Fruit fly (Drosophila melanogaster) S2 (cell line): ENCODE results near the gene clumsy.
A peak's percentile ranks its signal among the peaks of the same experiment; 100 is the strongest.

Experiments used
- CG8478 ChIP-seq: fragments of >200 bp; optimal IDR thresholded peaks from 2 replicates; lab custom pipeline; 2018
- CTCF ChIP-seq, 2 experiments: fragments of >200 bp; optimal IDR thresholded peaks; 2 replicates each; lab custom pipeline; 2018

The clumsy gene

dm6 chr2L:21236633-21237032, 30.3 kb downstream of the clumsy start, which contains the start of gene CG31626:
Gene CG31626 (minus strand): TSS chr2L:21236733.
- TF ChIP-seq CTCF (optimal IDR thresholded peaks at IDR 0.05; lab: Kevin White, UChicago) (no peak), CG8478 (lab: Kevin White, UChicago) (no peak)

dm6 chr2L:21237048-21237747, 30.9 kb downstream of the clumsy start, which contains the start of gene Hr39:
Gene Hr39 (plus strand): TSS chr2L:21237250.
- TF ChIP-seq CTCF (optimal IDR thresholded peaks at IDR 0.05; lab: Kevin White, UChicago) (peak; percentile 69 to 72), CG8478 (lab: Kevin White, UChicago) (no peak)

dm6 chr2L:21237748-21238459, 31.6 kb downstream of the clumsy start:
- TF ChIP-seq CG8478 (lab: Kevin White, UChicago) (no peak), CTCF (optimal IDR thresholded peaks at IDR 0.05; lab: Kevin White, UChicago) (peak; percentile 85 to 96)

DNA sequence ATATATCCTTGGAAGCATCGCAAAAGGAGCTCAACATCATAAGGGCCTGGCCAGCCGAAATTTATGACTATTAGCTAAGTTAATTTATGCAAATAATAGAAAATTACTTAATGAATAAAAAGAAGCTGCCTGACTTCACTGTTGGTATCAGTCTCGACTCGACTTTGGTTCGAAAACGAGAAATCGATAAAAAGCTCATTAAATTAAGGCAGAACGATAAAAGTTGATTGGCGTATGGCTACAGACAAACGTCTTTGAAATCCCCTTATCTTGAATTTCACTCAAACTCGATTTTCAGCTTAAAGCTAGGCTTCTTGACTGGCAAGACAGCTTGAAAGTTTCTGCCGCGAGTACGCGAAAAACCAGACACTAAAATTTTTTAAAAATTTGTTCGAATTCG, 36.1 kb downstream of the clumsy start:
- no peak for TF ChIP-seq CG8478 (lab: Kevin White, UChicago)

dm6 chr2L:21243964-21244466, 37.7 kb downstream of the clumsy start:
- no peak for TF ChIP-seq CTCF (optimal IDR thresholded peaks at IDR 0.05; lab: Kevin White, UChicago)
- no peak for TF ChIP-seq CG8478 (lab: Kevin White, UChicago)

DNA sequence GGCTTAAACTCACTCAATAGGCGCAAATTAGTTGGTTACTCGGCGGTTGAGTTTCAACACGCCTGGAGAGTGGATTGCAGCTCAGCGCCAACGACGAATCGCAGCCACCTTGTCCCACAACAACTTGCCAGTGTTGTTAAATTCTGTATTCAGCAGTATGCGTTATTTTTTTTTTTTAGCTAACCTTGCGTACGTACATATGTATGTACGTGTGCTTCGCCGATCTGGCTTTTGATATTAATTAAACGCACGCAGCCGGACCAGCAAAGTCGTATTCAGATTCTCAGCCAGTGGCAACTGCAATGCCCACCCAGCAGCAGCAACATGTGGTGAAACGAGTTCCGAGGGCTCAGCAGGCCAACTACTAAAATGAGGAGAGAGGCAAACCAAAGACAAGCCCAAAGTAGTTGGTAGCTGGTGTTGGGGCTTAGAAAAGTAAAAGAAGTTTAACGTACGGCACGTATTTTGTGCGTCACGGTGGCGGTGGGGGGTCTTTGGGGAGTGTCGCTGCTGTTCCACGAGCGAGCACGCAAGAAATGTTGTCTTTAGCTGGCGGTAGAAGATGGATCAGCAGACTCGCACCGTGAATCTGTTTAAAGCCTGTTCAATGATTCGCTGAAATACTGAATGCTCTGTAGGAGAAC, 38.9 kb downstream of the clumsy start:
- TF ChIP-seq CG8478 (lab: Kevin White, UChicago) (no peak), CTCF (optimal IDR thresholded peaks at IDR 0.05; lab: Kevin White, UChicago) (no peak)

dm6 chr2L:21246687-21247086, 40.4 kb downstream of the clumsy start:
- TF ChIP-seq CG8478 (lab: Kevin White, UChicago) (no peak), CTCF (optimal IDR thresholded peaks at IDR 0.05; lab: Kevin White, UChicago) (no peak)

- TF ChIP-seq CTCF (optimal IDR thresholded peaks at IDR 0.05; lab: Kevin White, UChicago) (no peak), CG8478 (lab: Kevin White, UChicago) (no peak)
Measured at dm6 chr2L:21247967-21248366, 41.7 kb downstream of the clumsy start.

DNA sequence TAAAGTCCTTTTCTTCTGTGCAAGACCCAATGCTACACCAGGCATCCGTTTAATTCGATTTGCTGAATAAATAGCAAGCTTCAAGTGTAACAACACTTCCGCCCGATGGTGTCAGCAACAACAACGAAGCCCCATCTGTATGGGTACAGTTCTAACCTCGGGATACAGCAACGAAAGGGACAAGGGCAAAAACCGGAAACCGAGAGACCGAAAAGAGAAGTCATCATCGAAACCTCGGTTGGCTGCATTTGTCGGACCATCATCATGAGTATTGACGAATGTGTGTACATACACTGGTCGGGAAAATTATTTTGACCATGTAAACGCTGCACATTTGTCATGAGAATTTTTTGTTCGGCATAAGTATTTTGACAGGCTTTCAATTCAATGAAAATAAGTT, 42.6 kb downstream of the clumsy start:
- TF ChIP-seq CTCF (optimal IDR thresholded peaks at IDR 0.05; lab: Kevin White, UChicago) (no peak), CG8478 (lab: Kevin White, UChicago) (no peak)

DNA sequence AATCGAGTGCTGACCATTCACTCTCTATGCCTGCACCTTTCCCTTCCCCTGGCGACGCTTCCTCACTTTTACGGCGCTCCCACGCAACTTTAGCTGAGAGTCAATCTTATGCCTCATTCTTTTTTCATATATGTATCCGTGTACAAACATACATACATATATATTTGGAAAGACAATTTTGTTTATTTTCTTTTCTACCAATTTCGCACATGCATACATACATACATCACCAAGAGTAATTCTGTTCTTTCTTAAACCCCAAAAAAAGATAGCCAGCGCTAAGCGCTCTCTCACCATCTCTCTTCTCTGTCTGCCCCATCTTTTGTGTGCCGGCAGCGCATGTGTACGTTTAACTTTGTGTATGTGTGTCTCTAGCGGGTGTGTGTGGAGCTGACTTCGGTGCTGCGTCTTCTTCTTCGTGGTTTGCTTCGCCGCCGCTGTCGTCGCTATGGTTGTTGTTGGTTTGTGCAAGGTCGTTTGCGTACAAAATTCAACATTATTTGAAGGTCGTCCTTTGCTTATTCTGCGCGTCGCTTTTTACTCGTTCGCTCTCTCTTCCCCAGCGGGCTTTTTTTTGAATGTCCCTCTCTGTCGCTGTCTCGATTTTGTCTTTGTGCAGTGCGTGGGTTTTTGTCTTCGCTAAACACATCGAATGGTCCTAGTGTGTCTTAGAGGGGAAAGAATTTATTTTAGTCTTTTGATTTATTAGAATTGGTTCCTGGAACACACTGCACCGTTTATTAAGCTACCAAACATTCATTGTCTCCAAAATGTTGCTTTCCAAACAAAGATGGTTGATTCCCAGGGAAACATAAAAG, 44.4 kb downstream of the clumsy start:
- no peak for TF ChIP-seq CG8478 (lab: Kevin White, UChicago)
- peak; percentile 9 to 37 for TF ChIP-seq CTCF (optimal IDR thresholded peaks at IDR 0.05; lab: Kevin White, UChicago)

DNA sequence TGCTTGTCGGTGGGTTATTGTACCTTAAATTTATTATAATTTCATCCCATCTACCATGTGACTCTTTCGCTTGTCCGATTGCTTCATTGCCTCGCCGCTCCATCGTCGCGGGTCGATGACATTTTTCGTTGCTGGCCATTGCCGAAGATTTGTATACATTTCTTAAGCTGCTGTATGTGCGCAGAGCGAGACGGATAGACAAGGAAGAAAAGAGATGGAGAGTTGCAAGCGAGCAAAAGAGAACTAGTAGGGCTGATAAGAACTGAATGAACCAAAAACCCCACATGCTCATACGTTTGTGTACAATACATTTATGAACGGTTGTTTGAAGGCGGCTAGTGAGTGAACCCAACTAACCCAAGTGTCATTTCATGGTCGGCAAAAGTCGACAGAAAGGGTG, 45.5 kb downstream of the clumsy start:
- no peak for TF ChIP-seq CTCF (optimal IDR thresholded peaks at IDR 0.05; lab: Kevin White, UChicago)
- no peak for TF ChIP-seq CG8478 (lab: Kevin White, UChicago)

DNA sequence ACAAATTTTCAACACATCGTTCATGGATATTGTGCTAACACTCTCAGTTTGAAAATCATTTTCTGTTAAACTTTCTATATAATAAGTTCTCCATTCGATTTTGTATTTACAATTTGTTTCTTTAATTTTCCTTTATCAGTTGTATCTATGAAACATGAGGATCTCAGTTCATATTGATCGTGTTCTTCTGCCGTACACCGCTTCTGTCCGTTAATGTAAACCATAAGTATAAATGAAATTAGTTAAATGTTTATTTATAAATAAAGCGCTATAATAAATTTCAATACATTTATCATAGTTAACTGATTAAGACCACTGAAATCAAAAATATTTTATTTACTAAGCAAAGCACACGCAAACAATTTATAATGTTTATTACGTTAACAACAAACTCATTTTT, 52.7 kb downstream of the clumsy start:
- no peak for TF ChIP-seq CG8478 (lab: Kevin White, UChicago)
- TF ChIP-seq CTCF (optimal IDR thresholded peaks at IDR 0.05; lab: Kevin White, UChicago): no peak

- TF ChIP-seq CG8478 (lab: Kevin White, UChicago) (no peak), CTCF (optimal IDR thresholded peaks at IDR 0.05; lab: Kevin White, UChicago) (no peak)
Measured at dm6 chr2L:21260869-21261268, 54.6 kb downstream of the clumsy start.
